Fruit fly (Drosophila melanogaster): ENCODE measurements around the gene Herp.

The Herp gene

dm6 chr2L:7827045-7828004, 27.5 kb upstream of the Herp start, which contains the start of the genes Rack1 and mts (continued):
- TF ChIP-seq vnd (GFP tag; IDR thresholded peaks at IDR 0.05; ENCODE audit: partially characterized antibody) (no peak), CHES-1-like (GFP tag; optimal IDR thresholded peaks at IDR 0.05) (peak; percentile 64), zen (tag; optimal IDR thresholded peaks at IDR 0.05) (peak; percentile 29), Doc3 (GFP tag; IDR thresholded peaks at IDR 0.05; ENCODE audit: partially characterized antibody) (no peak), CG2678 (tag; optimal IDR thresholded peaks at IDR 0.05) (peak; percentile 74), Lhr (GFP tag; optimal IDR thresholded peaks at IDR 0.05) (peak; percentile 72), CG31224 (GFP tag; IDR thresholded peaks at IDR 0.05) (peak; percentile 63), insv (GFP tag; optimal IDR thresholded peaks at IDR 0.05) (peak in 1 of 2 experiments; percentile 69), CG13296 (GFP tag; optimal IDR thresholded peaks at IDR 0.05) (peak; percentile 92), CG3407 (GFP tag; optimal IDR thresholded peaks at IDR 0.05) (peak; percentile 80), sr (GFP tag; IDR thresholded peaks at IDR 0.05) (peak; percentile 83), Atf3 (GFP tag; optimal IDR thresholded peaks at IDR 0.05) (peak; percentile 43), CG16779 (GFP tag; IDR thresholded peaks at IDR 0.05) (peak; percentile 78), NC2α (GFP tag; optimal IDR thresholded peaks at IDR 0.05) (peak; percentile 63), ac (GFP tag; optimal IDR thresholded peaks at IDR 0.05) (peak; percentile 75), disco-r (GFP tag; optimal IDR thresholded peaks at IDR 0.05) (peak; percentile 66), HLH54F (GFP tag; optimal IDR thresholded peaks at IDR 0.05) (peak; percentile 75), Dek (tag; optimal IDR thresholded peaks at IDR 0.05) (peak; percentile 75), run (tag; optimal IDR thresholded peaks at IDR 0.05) (peak; percentile 57), corto (GFP tag; optimal IDR thresholded peaks at IDR 0.05) (peak; percentile 37), ato (GFP tag; IDR thresholded peaks at IDR 0.05; ENCODE audit: partially characterized antibody) (peak; percentile 35; the same call in 1 of the 2 replicates), CG15011 (GFP tag; optimal IDR thresholded peaks at IDR 0.05) (peak; percentile 80), pan (optimal IDR thresholded peaks at IDR 0.05) (no peak), pan (GFP tag; optimal IDR thresholded peaks at IDR 0.05 in 1 of 2, IDR thresholded peaks at IDR 0.05 in 1 of 2) (peak in 1 of 2 experiments; percentile 75), CkIIα-i1 (GFP tag; IDR thresholded peaks at IDR 0.05) (0 out of 2 replicates have a peak, but pooled peaks have one; percentile 7), ap (GFP tag; IDR thresholded peaks at IDR 0.05) (peak; percentile 74; the same call in 1 of the 2 replicates), Tbp (GFP tag; optimal IDR thresholded peaks at IDR 0.05) (no peak), az2 (GFP tag; optimal IDR thresholded peaks at IDR 0.05) (peak; percentile 65), CG10654 (GFP tag; optimal IDR thresholded peaks at IDR 0.05) (peak; percentile 70), mld (GFP tag; IDR thresholded peaks at IDR 0.05; ENCODE audit: partially characterized antibody) (0 out of 3 replicates have a peak, but pooled peaks have one; percentile 13), Dfd (GFP tag; optimal IDR thresholded peaks at IDR 0.05) (no peak), CG16815 (GFP tag; optimal IDR thresholded peaks at IDR 0.05) (peak; percentile 60), chinmo (GFP tag; IDR thresholded peaks at IDR 0.05; ENCODE audit: partially characterized antibody) (0 out of 4 replicates have a peak, but pooled peaks have one; percentile 8), MBD-R2 (GFP tag; IDR thresholded peaks at IDR 0.05) (peak; percentile 66), sc (optimal IDR thresholded peaks at IDR 0.05) (no peak), sc (GFP tag; optimal IDR thresholded peaks at IDR 0.05) (peak; percentile 82), jumu (GFP tag; optimal IDR thresholded peaks at IDR 0.05) (peak; percentile 56), kay (GFP tag; optimal IDR thresholded peaks at IDR 0.05) (no peak), CG8478 (optimal IDR thresholded peaks at IDR 0.05) (no peak), lilli (GFP tag; optimal IDR thresholded peaks at IDR 0.05) (peak; percentile 70), CG15073 (GFP tag; optimal IDR thresholded peaks at IDR 0.05) (no peak), CG5245 (GFP tag; optimal IDR thresholded peaks at IDR 0.05) (peak; percentile 76), esg (GFP tag; conservative IDR thresholded peaks at IDR 0.05) (no peak), NC2β (GFP tag; optimal IDR thresholded peaks at IDR 0.05) (peak; percentile 96), CG12219 (GFP tag; optimal IDR thresholded peaks at IDR 0.05) (peak; percentile 79), pzg (GFP tag; optimal IDR thresholded peaks at IDR 0.05) (peak; percentile 82), CrebB (tag; optimal IDR thresholded peaks at IDR 0.05) (peak; percentile 88), CG9215 (GFP tag; IDR thresholded peaks at IDR 0.05) (peak; percentile 48), CG16813 (GFP tag; IDR thresholded peaks at IDR 0.05; ENCODE audit: partially characterized antibody) (peak; percentile 67)
